Fruit fly (Drosophila melanogaster) whole organism, wandering third instar larva: Measurements from ENCODE around the gene ck.
A peak's percentile ranks its signal among the peaks of the same experiment; 100 is the strongest.

Experiments used
- Abd-B ChIP-seq: fragments of >200 bp; optimal IDR thresholded peaks from 2 replicates; lab custom pipeline; 2017; ENCODE audit warnings: missing biosample characterization, missing genetic modification characterization
- CG32264 ChIP-seq: fragments of 200-800 bp; sonication (Bioruptor generic); optimal IDR thresholded peaks from 2 replicates; lab custom pipeline; 2016; ENCODE audit warnings: missing biosample characterization, missing genetic modification characterization
- CG9705 ChIP-seq: fragments of 200-800 bp; sonication (Bioruptor generic); optimal IDR thresholded peaks from 2 replicates; lab custom pipeline; 2018; ENCODE audit warnings: missing biosample characterization, mild to moderate bottlenecking, missing genetic modification characterization
- CrebA ChIP-seq: fragments of 200-800 bp; sonication (Bioruptor generic); optimal IDR thresholded peaks from 2 replicates; lab custom pipeline; 2016; ENCODE audit warnings: missing biosample characterization, mild to moderate bottlenecking, missing genetic modification characterization, borderline replicate concordance
- Dfd ChIP-seq: fragments of >200 bp; optimal IDR thresholded peaks from 2 replicates; lab custom pipeline; 2017; ENCODE audit warnings: missing biosample characterization, missing genetic modification characterization
- Dif ChIP-seq: fragments of 200-275, 200-300 bp; sonication (Bioruptor generic); optimal IDR thresholded peaks from 2 replicates; lab custom pipeline; 2018; ENCODE audit warnings: missing biosample characterization, missing genetic modification characterization; ENCODE audit not compliant: partially characterized antibody
- GATAd ChIP-seq: sonication (Bioruptor generic); optimal IDR thresholded peaks from 2 replicates; lab custom pipeline; 2016; ENCODE audit warnings: missing biosample characterization, missing genetic modification characterization
- HLH106 ChIP-seq: fragments of 200-800 bp; optimal IDR thresholded peaks from 3 replicates; lab custom pipeline; 2019; ENCODE audit warnings: missing biosample characterization, mild to moderate bottlenecking, missing genetic modification characterization, moderate library complexity
- Hnf4 ChIP-seq: fragments of 200-800 bp; sonication (Bioruptor generic); optimal IDR thresholded peaks from 2 replicates; lab custom pipeline; 2016; ENCODE audit warnings: missing biosample characterization, mild to moderate bottlenecking, missing genetic modification characterization
- Hr78 ChIP-seq: fragments of >200 bp; optimal IDR thresholded peaks from 2 replicates; lab custom pipeline; 2017; ENCODE audit warnings: missing biosample characterization, missing genetic modification characterization
- Hr83 ChIP-seq: fragments of 200-300 bp; sonication (Bioruptor generic); optimal IDR thresholded peaks from 2 replicates; lab custom pipeline; 2016; ENCODE audit warnings: missing biosample characterization, mild to moderate bottlenecking, missing genetic modification characterization, moderate library complexity; ENCODE audit not compliant: poor library complexity, severe bottlenecking
- Jra ChIP-seq: sonication (Bioruptor generic); optimal IDR thresholded peaks from 2 replicates; lab custom pipeline; 2016; ENCODE audit warnings: missing biosample characterization, missing genetic modification characterization
- Mio ChIP-seq: sonication (Bioruptor generic); optimal IDR thresholded peaks from 2 replicates; lab custom pipeline; 2016; ENCODE audit warnings: missing biosample characterization, missing genetic modification characterization
- Myc ChIP-seq: fragments of >200 bp; optimal IDR thresholded peaks from 2 replicates; lab custom pipeline; 2017
- N ChIP-seq: fragments of >200 bp; optimal IDR thresholded peaks from 2 replicates; lab custom pipeline; 2018; ENCODE audit warnings: missing biosample characterization, missing external identifiers, missing genetic modification characterization
- OdsH ChIP-seq: fragments of 200-800 bp; sonication (Bioruptor generic); optimal IDR thresholded peaks from 2 replicates; lab custom pipeline; 2016; ENCODE audit warnings: missing biosample characterization, mild to moderate bottlenecking, missing genetic modification characterization
- Rel ChIP-seq, 2 experiments: fragments of 200-800 bp; sonication (Bioruptor generic) in 1 of 2; optimal IDR thresholded peaks; 2 replicates in 1 of 2; 3 replicates in 1 of 2; lab custom pipeline; 2016 to 2019; ENCODE audit warnings: mild to moderate bottlenecking in 2 of 2, missing biosample characterization in 2 of 2, missing genetic modification characterization in 2 of 2, moderate library complexity in 1 of 2
- Sp1 ChIP-seq: fragments of 200-800 bp; sonication (Bioruptor generic); optimal IDR thresholded peaks from 3 replicates; lab custom pipeline; 2019; ENCODE audit warnings: missing biosample characterization, mild to moderate bottlenecking, missing genetic modification characterization, moderate library complexity
- Vsx2 ChIP-seq: fragments of 200-300, 225-300 bp; sonication (Bioruptor generic); optimal IDR thresholded peaks from 2 replicates; lab custom pipeline; 2018; ENCODE audit warnings: missing biosample characterization, missing genetic modification characterization; ENCODE audit not compliant: partially characterized antibody
- br ChIP-seq: fragments of 200-800 bp; sonication (Bioruptor generic); optimal IDR thresholded peaks from 2 replicates; lab custom pipeline; 2016; ENCODE audit warnings: missing biosample characterization, missing genetic modification characterization
- brk ChIP-seq: fragments of 200-800 bp; sonication (Bioruptor generic); optimal IDR thresholded peaks from 2 replicates; lab custom pipeline; 2016; ENCODE audit warnings: missing biosample characterization, mild to moderate bottlenecking, missing genetic modification characterization
- dl ChIP-seq, 2 experiments: fragments of 175-275, 200-275 bp in 1 of 2; fragments of 200-275 bp in 1 of 2; sonication (Bioruptor generic); optimal IDR thresholded peaks; lab custom pipeline; 2018; ENCODE audit warnings: mild to moderate bottlenecking in 2 of 2, missing biosample characterization in 2 of 2, missing genetic modification characterization in 2 of 2, moderate library complexity in 2 of 2; ENCODE audit not compliant: partially characterized antibody in 2 of 2, insufficient read depth in 1 of 2
- dmrt93B ChIP-seq: fragments of 200-800 bp; sonication (Bioruptor generic); optimal IDR thresholded peaks from 2 replicates; lab custom pipeline; 2018; ENCODE audit warnings: missing biosample characterization, mild to moderate bottlenecking, missing genetic modification characterization
- foxo ChIP-seq, 2 experiments: fragments of 200-800 bp; sonication (Bioruptor generic); optimal IDR thresholded peaks; 2 replicates in 1 of 2; 3 replicates in 1 of 2; lab custom pipeline; 2016 to 2017; ENCODE audit warnings: missing biosample characterization in 2 of 2, missing genetic modification characterization in 2 of 2
- fru ChIP-seq: fragments of 200-800 bp; sonication (Bioruptor generic); optimal IDR thresholded peaks from 3 replicates; lab custom pipeline; 2016; ENCODE audit warnings: missing biosample characterization, mild to moderate bottlenecking, missing genetic modification characterization
- h ChIP-seq: fragments of 200-800 bp; sonication (Bioruptor generic); optimal IDR thresholded peaks from 3 replicates; lab custom pipeline; 2016; ENCODE audit warnings: missing biosample characterization, mild to moderate bottlenecking, missing genetic modification characterization
- jim ChIP-seq: fragments of 175-275, 200-325 bp; sonication (Bioruptor generic); optimal IDR thresholded peaks from 2 replicates; lab custom pipeline; 2016; ENCODE audit warnings: missing biosample characterization, mild to moderate bottlenecking, missing genetic modification characterization
- lola ChIP-seq: fragments of >200 bp; optimal IDR thresholded peaks from 2 replicates; lab custom pipeline; 2017; ENCODE audit warnings: missing biosample characterization, missing genetic modification characterization
- pan ChIP-seq: fragments of >200 bp; optimal IDR thresholded peaks from 2 replicates; lab custom pipeline; 2017
- psq ChIP-seq: fragments of 200-800 bp; sonication (Bioruptor generic); optimal IDR thresholded peaks from 3 replicates; lab custom pipeline; 2017; ENCODE audit warnings: missing biosample characterization, mild to moderate bottlenecking, missing genetic modification characterization, moderate library complexity
- rgr ChIP-seq: fragments of 200-800 bp; sonication (Bioruptor generic); optimal IDR thresholded peaks from 3 replicates; lab custom pipeline; 2016; ENCODE audit warnings: missing biosample characterization, mild to moderate bottlenecking, missing genetic modification characterization
- sage ChIP-seq: fragments of 200-800 bp; sonication (Bioruptor generic); optimal IDR thresholded peaks from 2 replicates; lab custom pipeline; 2016; ENCODE audit warnings: missing biosample characterization, mild to moderate bottlenecking, missing genetic modification characterization
- sv ChIP-seq: fragments of 200-800 bp; sonication (Bioruptor generic); optimal IDR thresholded peaks from 3 replicates; lab custom pipeline; 2016; ENCODE audit warnings: missing biosample characterization, missing genetic modification characterization
- tai ChIP-seq: sonication (Bioruptor generic); optimal IDR thresholded peaks from 2 replicates; lab custom pipeline; 2016; ENCODE audit warnings: missing biosample characterization, missing genetic modification characterization
- usp ChIP-seq: fragments of >200 bp; optimal IDR thresholded peaks from 2 replicates; lab custom pipeline; 2017; ENCODE audit warnings: missing biosample characterization, missing genetic modification characterization
- woc ChIP-seq: sonication (Bioruptor generic); optimal IDR thresholded peaks from 2 replicates; lab custom pipeline; 2016; ENCODE audit warnings: missing biosample characterization, mild to moderate bottlenecking, missing genetic modification characterization

The ck gene

dm6 chr2L:15067832-15068231 lies 10.2 kb upstream of the ck start:
- TF ChIP-seq Myc (lab: Kevin White, UChicago) = peak; percentile 76
- TF ChIP-seq sage (GFP tag; lab: Kevin White, UChicago) = no peak
- no peak for TF ChIP-seq br (GFP tag; lab: Kevin White, UChicago)
- no peak for TF ChIP-seq Hr78
- TF ChIP-seq brk (GFP tag; lab: Kevin White, UChicago) = peak; percentile 63
- peak; percentile 9 for TF ChIP-seq OdsH (GFP tag; lab: Kevin White, UChicago)
- no peak for TF ChIP-seq foxo (GFP tag; optimal IDR thresholded peaks at IDR 0.05; lab: Kevin White, UChicago)
- no peak for TF ChIP-seq lola (GFP tag; lab: Kevin White, UChicago)
- peak; percentile 19 for TF ChIP-seq h
- TF ChIP-seq pan (lab: Kevin White, UChicago) = no peak
- TF ChIP-seq Hr83 (GFP tag; lab: Kevin White, UChicago) = peak; percentile 65
- peak; percentile 28 for TF ChIP-seq tai
- TF ChIP-seq CrebA (GFP tag; lab: Kevin White, UChicago) = no peak
- no peak for TF ChIP-seq Sp1 (GFP tag; lab: Kevin White, UChicago)
- TF ChIP-seq Hnf4 (GFP tag; lab: Kevin White, UChicago) = no peak
- TF ChIP-seq dmrt93B (GFP tag; lab: Kevin White, UChicago) = no peak
- TF ChIP-seq fru (GFP tag; lab: Kevin White, UChicago) = no peak
- no peak for TF ChIP-seq sv (GFP tag; lab: Kevin White, UChicago)
- no peak for TF ChIP-seq N (GFP tag; lab: Kevin White, UChicago)
- TF ChIP-seq rgr (GFP tag; lab: Kevin White, UChicago) = no peak
- TF ChIP-seq Vsx2 (GFP tag; lab: Kevin White, UChicago) = no peak
- peak; percentile 24 for TF ChIP-seq HLH106 (tag; lab: Kevin White, UChicago)
- peak; percentile 42 for TF ChIP-seq psq
- TF ChIP-seq Dfd (GFP tag; lab: Kevin White, UChicago) = no peak
- TF ChIP-seq Abd-B (GFP tag; lab: Kevin White, UChicago) = no peak
- TF ChIP-seq Rel (GFP tag; optimal IDR thresholded peaks at IDR 0.05; lab: Kevin White, UChicago) = no peak
- TF ChIP-seq Rel (tag; optimal IDR thresholded peaks at IDR 0.05; lab: Kevin White, UChicago) = no peak
- TF ChIP-seq GATAd (GFP tag; lab: Kevin White, UChicago) = no peak
- no peak for TF ChIP-seq dl (GFP tag; optimal IDR thresholded peaks at IDR 0.05; lab: Kevin White, UChicago; ENCODE audit: insufficient read depth in 1 of 2, partially characterized antibody in 2 of 2)
- TF ChIP-seq Dif (GFP tag; lab: Kevin White, UChicago) = no peak
- TF ChIP-seq usp (GFP tag; lab: Kevin White, UChicago) = no peak
- TF ChIP-seq woc (GFP tag; lab: Kevin White, UChicago) = no peak

dm6 chr2L:15066141-15066540 lies 8.5 kb upstream of the ck start:
- TF ChIP-seq CG9705 (GFP tag; lab: Kevin White, UChicago) (no peak), Mio (no peak), Hr78 (no peak), pan (lab: Kevin White, UChicago) (no peak), h (no peak), Abd-B (GFP tag; lab: Kevin White, UChicago) (no peak), CG32264 (no peak), OdsH (GFP tag; lab: Kevin White, UChicago) (no peak), woc (GFP tag; lab: Kevin White, UChicago) (no peak), lola (GFP tag; lab: Kevin White, UChicago) (no peak), Hr83 (GFP tag; lab: Kevin White, UChicago) (no peak), foxo (GFP tag; optimal IDR thresholded peaks at IDR 0.05; lab: Kevin White, UChicago) (no peak), psq (no peak), Myc (lab: Kevin White, UChicago) (no peak), tai (no peak), Jra (no peak), Vsx2 (GFP tag; lab: Kevin White, UChicago) (no peak), jim (GFP tag; lab: Kevin White, UChicago) (no peak)

DNA sequence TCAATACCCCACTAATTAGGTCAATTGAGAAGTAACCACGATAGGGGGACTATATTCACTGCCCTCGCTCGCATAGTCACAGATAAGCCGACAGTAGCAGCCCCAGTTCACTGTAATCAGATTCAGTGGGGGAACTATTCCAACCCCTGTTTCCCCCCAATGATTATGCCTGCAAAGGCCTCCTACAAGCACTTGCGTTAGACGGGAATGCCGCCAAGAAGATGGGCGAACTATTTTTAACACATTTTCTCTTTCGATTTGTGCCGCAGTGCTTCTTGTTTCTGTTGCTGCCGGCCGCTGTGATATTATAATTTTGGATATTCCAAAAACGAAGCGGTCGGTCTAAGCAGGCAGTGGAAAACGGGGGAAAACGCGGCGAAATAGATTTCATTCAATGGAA lies 8.0 kb upstream of the ck start:
- TF ChIP-seq pan (lab: Kevin White, UChicago) (no peak), HLH106 (tag; lab: Kevin White, UChicago) (no peak), Hr78 (no peak), jim (GFP tag; lab: Kevin White, UChicago) (no peak), psq (no peak)
